Worm (Caenorhabditis elegans): Measurements from ENCODE around the gene cox-18.

DNA sequence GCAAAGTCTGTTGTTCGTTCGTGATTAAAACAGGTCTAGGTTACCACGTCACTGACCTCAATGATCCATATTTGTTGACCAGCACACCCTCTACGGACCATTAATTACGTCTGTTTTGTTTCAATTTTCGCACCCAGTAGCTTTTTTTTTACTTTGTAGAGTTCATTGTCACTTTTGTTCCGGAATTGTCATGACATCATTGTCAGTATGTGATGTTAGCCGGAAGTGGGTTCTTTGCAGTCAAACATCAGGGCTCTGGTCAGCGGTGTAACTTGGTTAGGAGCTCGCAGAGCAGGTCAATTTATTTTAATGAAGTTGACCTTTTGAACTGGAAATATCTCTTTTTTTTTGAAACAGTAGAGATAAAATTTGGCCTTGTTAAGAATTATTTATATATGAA, 39.4 kb downstream of the cox-18 start, which contains the start of gene C44B12.6:
- TF ChIP-seq tbx-2 (tag; optimal IDR thresholded peaks at IDR 0.05) (no peak), ceh-82 (tag; optimal IDR thresholded peaks at IDR 0.05) (no peak), elt-2 (tag; optimal IDR thresholded peaks at IDR 0.05) (no peak), nhr-77 (tag; optimal IDR thresholded peaks at IDR 0.05) (no peak), nhr-12 (tag; optimal IDR thresholded peaks at IDR 0.05) (no peak), elt-1 (tag; optimal IDR thresholded peaks at IDR 0.05) (no peak), mdl-1 (tag; optimal IDR thresholded peaks at IDR 0.05) (no peak), ztf-11 (tag; optimal IDR thresholded peaks at IDR 0.05) (no peak), ama-1 (optimal IDR thresholded peaks at IDR 0.05) (no peak)
